Fruit fly (Drosophila melanogaster) whole organism, embryonic: Measurements from ENCODE around the gene gt.

Experiments used
- Ada2b ChIP-seq: fragments of 200-800 bp; sonication (Bioruptor generic); IDR thresholded peaks from 2 replicates; pipeline ENCODE4 v1.3.6; 2022; ENCODE audit warnings: missing biosample characterization, missing genetic modification characterization
- BtbVII ChIP-seq: fragments of 200-800 bp; sonication (Bioruptor generic); optimal IDR thresholded peaks from 3 replicates; lab custom pipeline; 2017; ENCODE audit warnings: missing biosample characterization, mild to moderate bottlenecking, missing genetic modification characterization
- Bteb2 ChIP-seq: fragments of 200-800 bp; sonication (Bioruptor generic); optimal IDR thresholded peaks from 2 replicates; lab custom pipeline; 2016; ENCODE audit warnings: missing biosample characterization, missing genetic modification characterization
- C15 ChIP-seq: fragments of 200-800 bp; sonication (Bioruptor generic); IDR thresholded peaks from 3 replicates; pipeline ENCODE4 v1.3.6; 2022; ENCODE audit warnings: missing biosample characterization, missing genetic modification characterization
- CG10431 ChIP-seq: fragments of 200-800 bp; sonication (Bioruptor generic); optimal IDR thresholded peaks from 3 replicates; lab custom pipeline; 2018; ENCODE audit warnings: missing biosample characterization, mild to moderate bottlenecking, missing genetic modification characterization
- CG10654 ChIP-seq: fragments of 200-800 bp; sonication (Bioruptor generic); optimal IDR thresholded peaks from 2 replicates; lab custom pipeline; 2016; ENCODE audit warnings: missing biosample characterization, missing genetic modification characterization
- CG11723 ChIP-seq: fragments of 200-800 bp; sonication (Bioruptor generic); optimal IDR thresholded peaks from 2 replicates; lab custom pipeline; 2017; ENCODE audit warnings: missing biosample characterization, mild to moderate bottlenecking, missing genetic modification characterization
- CG12769 ChIP-seq: fragments of 200-800 bp; sonication (Bioruptor generic); optimal IDR thresholded peaks from 2 replicates; lab custom pipeline; 2019; ENCODE audit warnings: missing biosample characterization, mild to moderate bottlenecking, missing genetic modification characterization, moderate library complexity
- CG12942 ChIP-seq: fragments of 200-800 bp; sonication (Bioruptor generic); optimal IDR thresholded peaks from 3 replicates; lab custom pipeline; 2016; ENCODE audit warnings: missing biosample characterization, missing genetic modification characterization
- CG13624 ChIP-seq: fragments of 200-800 bp; sonication (Bioruptor generic); optimal IDR thresholded peaks from 2 replicates; lab custom pipeline; 2016; ENCODE audit warnings: missing biosample characterization, missing genetic modification characterization
- CG14965 ChIP-seq: fragments of 200-800 bp; sonication (Bioruptor generic); optimal IDR thresholded peaks from 2 replicates; lab custom pipeline; 2016; ENCODE audit warnings: missing biosample characterization, missing genetic modification characterization, borderline replicate concordance
- CG17829 ChIP-seq: fragments of 200-800 bp; optimal IDR thresholded peaks from 2 replicates; lab custom pipeline; 2019; ENCODE audit warnings: missing biosample characterization, mild to moderate bottlenecking, missing genetic modification characterization, moderate library complexity
- CG1792 ChIP-seq: fragments of 200-800 bp; sonication (Bioruptor generic); optimal IDR thresholded peaks from 2 replicates; lab custom pipeline; 2016; ENCODE audit warnings: missing biosample characterization, missing genetic modification characterization
- CG18011 ChIP-seq: fragments of 200-800 bp; sonication (Bioruptor generic); optimal IDR thresholded peaks from 2 replicates; lab custom pipeline; 2017; ENCODE audit warnings: missing biosample characterization, missing genetic modification characterization, mild to moderate bottlenecking, moderate library complexity, missing genotype
- CG2116 ChIP-seq: fragments of 200-800 bp; sonication (Bioruptor generic); optimal IDR thresholded peaks from 3 replicates; lab custom pipeline; 2018; ENCODE audit warnings: missing biosample characterization, mild to moderate bottlenecking, missing genetic modification characterization
- CG2678 ChIP-seq: fragments of 200-800 bp; sonication (Bioruptor generic); optimal IDR thresholded peaks from 3 replicates; lab custom pipeline; 2019; ENCODE audit warnings: missing biosample characterization, mild to moderate bottlenecking, missing genetic modification characterization, moderate library complexity
- CG30403 ChIP-seq: fragments of 200-800 bp; sonication (Bioruptor generic); optimal IDR thresholded peaks from 3 replicates; lab custom pipeline; 2016; ENCODE audit warnings: missing biosample characterization, missing genetic modification characterization
- CG30431 ChIP-seq: fragments of 200-800 bp; sonication (Bioruptor generic); optimal IDR thresholded peaks from 2 replicates; lab custom pipeline; 2017; ENCODE audit warnings: missing biosample characterization, missing genetic modification characterization
- CG32767 ChIP-seq: fragments of 200-800 bp; sonication (Bioruptor generic); IDR thresholded peaks from 2 replicates; pipeline ENCODE4 v1.3.6; 2022; ENCODE audit warnings: missing biosample characterization, missing genetic modification characterization
- CG34422 ChIP-seq: fragments of 200-800 bp; sonication (Bioruptor generic); IDR thresholded peaks from 3 replicates; pipeline ENCODE4 v1.3.6; 2022; ENCODE audit warnings: missing biosample characterization, missing genetic modification characterization
- CG4360 ChIP-seq: fragments of 200-800 bp; sonication (Bioruptor generic); IDR thresholded peaks from 2 replicates; pipeline ENCODE4 v1.3.6; 2022; ENCODE audit warnings: missing biosample characterization, missing genetic modification characterization
- CG5245 ChIP-seq: fragments of 200-800 bp; sonication (Bioruptor generic); optimal IDR thresholded peaks from 3 replicates; lab custom pipeline; 2016; ENCODE audit warnings: missing biosample characterization, missing genetic modification characterization
- CG5953 ChIP-seq: fragments of 200-800 bp; sonication (Bioruptor generic); IDR thresholded peaks from 2 replicates; pipeline ENCODE4 v1.3.6; 2022; ENCODE audit warnings: missing biosample characterization, missing genetic modification characterization
- CG6683 ChIP-seq: fragments of 200-800 bp; sonication (Bioruptor generic); optimal IDR thresholded peaks from 2 replicates; lab custom pipeline; 2017; ENCODE audit warnings: missing biosample characterization, mild to moderate bottlenecking, missing genetic modification characterization, missing genetic modification reagents
- CG7556 ChIP-seq: fragments of 200-800 bp; sonication (Bioruptor generic); optimal IDR thresholded peaks from 2 replicates; lab custom pipeline; 2017; ENCODE audit warnings: missing biosample characterization, mild to moderate bottlenecking, missing genetic modification characterization
- CG8944 ChIP-seq: fragments of 200-800 bp; sonication (Bioruptor generic); optimal IDR thresholded peaks from 3 replicates; lab custom pipeline; 2016; ENCODE audit warnings: missing biosample characterization, missing genetic modification characterization
- CG9215 ChIP-seq: fragments of 200-800 bp; sonication (Bioruptor generic); IDR thresholded peaks from 2 replicates; pipeline ENCODE4 v1.3.6; 2022; ENCODE audit warnings: missing biosample characterization, missing genetic modification characterization
- CG9609 ChIP-seq: fragments of 200-800 bp; sonication (Bioruptor generic); optimal IDR thresholded peaks from 3 replicates; lab custom pipeline; 2016; ENCODE audit warnings: missing biosample characterization, missing genetic modification characterization
- Doc2 ChIP-seq: fragments of 200-800 bp; sonication (Bioruptor generic); IDR thresholded peaks from 2 replicates; pipeline ENCODE4 v1.3.6; 2022; ENCODE audit warnings: missing biosample characterization, missing genetic modification characterization
- ERR ChIP-seq: fragments of 200-800 bp; sonication (Bioruptor generic); optimal IDR thresholded peaks from 2 replicates; lab custom pipeline; 2016; ENCODE audit warnings: missing biosample characterization, missing genetic modification characterization
- HLH54F ChIP-seq: fragments of 200-800 bp; sonication (Bioruptor generic); optimal IDR thresholded peaks from 3 replicates; lab custom pipeline; 2016; ENCODE audit warnings: missing biosample characterization, missing genetic modification characterization
- Hmr ChIP-seq: fragments of 200-800 bp; sonication (Bioruptor generic); optimal IDR thresholded peaks from 3 replicates; lab custom pipeline; 2017; ENCODE audit warnings: mild to moderate bottlenecking, missing biosample characterization, missing genetic modification reagents, missing genetic modification characterization
- Jarid2 ChIP-seq: fragments of 200-800 bp; sonication (Bioruptor generic); optimal IDR thresholded peaks from 3 replicates; lab custom pipeline; 2017; ENCODE audit warnings: mild to moderate bottlenecking, missing biosample characterization, missing genetic modification reagents, missing genetic modification characterization
- MESR4 ChIP-seq: fragments of 200-800 bp; sonication (Bioruptor generic); optimal IDR thresholded peaks from 2 replicates; lab custom pipeline; 2018; ENCODE audit warnings: missing biosample characterization, mild to moderate bottlenecking, missing genetic modification characterization, moderate library complexity
- Mes4 ChIP-seq: fragments of 200-800 bp; sonication (Bioruptor generic); optimal IDR thresholded peaks from 2 replicates; lab custom pipeline; 2016; ENCODE audit warnings: missing biosample characterization, missing genetic modification characterization
- Xbp1 ChIP-seq: fragments of 200-800 bp; sonication (Bioruptor generic); optimal IDR thresholded peaks from 3 replicates; lab custom pipeline; 2016; ENCODE audit warnings: missing biosample characterization, mild to moderate bottlenecking, missing genetic modification characterization
- ac ChIP-seq: fragments of 200-800 bp; sonication (Bioruptor generic); optimal IDR thresholded peaks from 3 replicates; lab custom pipeline; 2017; ENCODE audit warnings: missing biosample characterization, mild to moderate bottlenecking, missing genetic modification characterization
- ase ChIP-seq: fragments of 200-800 bp; sonication (Bioruptor generic); IDR thresholded peaks from 3 replicates; pipeline ENCODE4 v1.3.6; 2022; ENCODE audit warnings: missing biosample characterization, missing genetic modification characterization
- dati ChIP-seq: fragments of 200-800 bp; sonication (Bioruptor generic); IDR thresholded peaks from 2 replicates; pipeline ENCODE4 v1.3.6; 2022; ENCODE audit warnings: missing biosample characterization, missing genetic modification characterization
- dm ChIP-seq: fragments of 200-800 bp; sonication (Bioruptor generic); optimal IDR thresholded peaks from 3 replicates; lab custom pipeline; 2016; ENCODE audit warnings: missing biosample characterization, missing genetic modification characterization
- dysf ChIP-seq: fragments of 200-800 bp; sonication (Bioruptor generic); IDR thresholded peaks from 3 replicates; pipeline ENCODE4 v1.3.6; 2022; ENCODE audit warnings: missing biosample characterization, missing genetic modification characterization
- fd3F ChIP-seq: fragments of 200-800 bp; sonication (Bioruptor generic); optimal IDR thresholded peaks from 2 replicates; lab custom pipeline; 2018; ENCODE audit warnings: missing biosample characterization, mild to moderate bottlenecking, missing genetic modification characterization, moderate library complexity
- lbe ChIP-seq: fragments of 200-800 bp; sonication (Bioruptor generic); optimal IDR thresholded peaks from 2 replicates; lab custom pipeline; 2016; ENCODE audit warnings: missing biosample characterization, mild to moderate bottlenecking, missing genetic modification characterization
- lola ChIP-seq, 3 experiments: fragments of >200 bp in 2 of 3; fragments of 200-800 bp in 1 of 3; sonication (Bioruptor generic) in 1 of 3; optimal IDR thresholded peaks; 2 replicates each; lab custom pipeline; 2017 to 2019; ENCODE audit warnings: missing biosample characterization in 3 of 3, missing genetic modification characterization in 3 of 3, mild to moderate bottlenecking in 1 of 3, moderate library complexity in 1 of 3
- nau ChIP-seq: fragments of 200-800 bp; sonication (Bioruptor generic); optimal IDR thresholded peaks from 3 replicates; lab custom pipeline; 2017; ENCODE audit warnings: missing biosample characterization, mild to moderate bottlenecking, missing genetic modification characterization, missing genetic modification reagents
- org-1 ChIP-seq: fragments of 200-800 bp; sonication (Bioruptor generic); optimal IDR thresholded peaks from 2 replicates; lab custom pipeline; 2017; ENCODE audit warnings: missing biosample characterization, missing genetic modification characterization
- rib ChIP-seq: fragments of 200-800 bp; sonication (Bioruptor generic); IDR thresholded peaks from 2 replicates; pipeline ENCODE4 v1.3.6; 2022; ENCODE audit warnings: missing biosample characterization, missing genetic modification characterization
- sisA ChIP-seq: fragments of 200-800 bp; sonication (Bioruptor generic); IDR thresholded peaks from 2 replicates; pipeline ENCODE4 v1.3.6; 2022; ENCODE audit warnings: missing biosample characterization, missing genetic modification characterization
- slbo ChIP-seq: fragments of 200-800 bp; sonication (Bioruptor generic); IDR thresholded peaks from 2 replicates; pipeline ENCODE4 v1.3.6; 2022; ENCODE audit warnings: missing biosample characterization, missing genetic modification characterization
- sob ChIP-seq: fragments of 200-800 bp; sonication (Bioruptor generic); IDR thresholded peaks from 2 replicates; pipeline ENCODE4 v1.3.6; 2022; ENCODE audit warnings: missing biosample characterization, missing genetic modification characterization
- sqz ChIP-seq: fragments of 200-800 bp; sonication (Bioruptor generic); optimal IDR thresholded peaks from 3 replicates; lab custom pipeline; 2018; ENCODE audit warnings: missing biosample characterization, mild to moderate bottlenecking, missing genetic modification characterization

The gt gene

DNA sequence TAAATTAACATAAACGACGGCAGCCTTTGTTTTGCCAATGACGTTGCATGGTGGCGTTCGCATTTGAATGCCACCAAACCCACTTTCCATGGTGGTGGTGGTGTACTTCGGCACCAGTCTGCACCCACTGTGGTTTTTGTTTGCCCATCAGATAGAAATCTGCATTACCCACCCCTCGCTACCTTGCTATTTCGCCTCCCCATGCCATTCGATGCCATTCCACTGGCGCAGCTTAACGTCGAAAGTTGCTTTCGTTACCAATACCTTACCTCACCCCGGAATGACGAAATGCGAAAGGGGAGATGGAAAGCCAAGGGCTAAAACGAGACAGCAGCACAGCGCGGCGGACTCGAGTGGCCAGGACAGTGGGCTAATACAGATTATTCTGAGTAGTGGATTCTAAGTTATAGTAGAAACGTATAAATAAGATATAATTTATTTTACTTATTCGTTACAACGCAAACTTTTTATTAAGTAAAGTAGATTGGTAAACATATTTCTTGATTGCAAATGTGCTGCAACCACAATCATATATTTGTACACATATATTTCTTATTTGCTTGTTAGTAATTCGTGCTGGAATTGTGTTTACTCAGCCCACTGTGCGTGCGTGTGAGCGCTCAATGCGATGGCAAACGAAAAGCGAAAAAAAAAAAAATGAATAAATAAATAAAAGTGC, 32.4 kb downstream of the gt start (continued):
- TF ChIP-seq slbo (GFP tag; lab: Robert Waterston, UW) (no peak), CG4360 (no peak), CG12942 (GFP tag; lab: Kevin White, UChicago) (no peak), CG2116 (GFP tag; lab: Kevin White, UChicago) (no peak), CG9215 (GFP tag; lab: Robert Waterston, UW) (no peak), CG30403 (GFP tag; lab: Kevin White, UChicago) (peak; percentile 51), org-1 (GFP tag; lab: Kevin White, UChicago) (peak; percentile 20), sisA (GFP tag; lab: Robert Waterston, UW) (0 out of 2 replicates have a peak, but pooled peaks have one; percentile 48), ERR (GFP tag; lab: Kevin White, UChicago) (no peak), dati (no peak), ac (peak; percentile 10), CG7556 (GFP tag; lab: Kevin White, UChicago) (peak; percentile 59), sqz (GFP tag; lab: Kevin White, UChicago) (peak; percentile 68), CG6683 (GFP tag; lab: Kevin White, UChicago) (no peak), lola (GFP tag; optimal IDR thresholded peaks at IDR 0.05; lab: Kevin White, UChicago) (peak in 1 of 3 experiments; percentile 64), HLH54F (no peak), MESR4 (no peak), CG17829 (peak; percentile 60), Mes4 (GFP tag; lab: Kevin White, UChicago) (no peak), CG13624 (GFP tag; lab: Kevin White, UChicago) (no peak), BtbVII (GFP tag; lab: Kevin White, UChicago) (peak; percentile 4), CG34422 (GFP tag; lab: Robert Waterston, UW) (no peak), CG14965 (GFP tag; lab: Kevin White, UChicago) (no peak), CG10431 (no peak), Jarid2 (GFP tag; lab: Kevin White, UChicago) (peak; percentile 31), CG8944 (no peak), CG5953 (no peak), CG1792 (GFP tag; lab: Kevin White, UChicago) (no peak), CG32767 (GFP tag; lab: Robert Waterston, UW) (no peak), lbe (GFP tag; lab: Kevin White, UChicago) (no peak), CG10654 (GFP tag; lab: Kevin White, UChicago) (no peak), fd3F (GFP tag; lab: Kevin White, UChicago) (no peak), Ada2b (GFP tag; lab: Robert Waterston, UW) (0 out of 2 replicates have a peak, but pooled peaks have one; percentile 22), CG5245 (GFP tag; lab: Kevin White, UChicago) (peak; percentile 17), nau (GFP tag; lab: Kevin White, UChicago) (no peak), CG2678 (tag; lab: Kevin White, UChicago) (peak; percentile 61), CG11723 (GFP tag; lab: Kevin White, UChicago) (peak; percentile 21), sob (GFP tag; lab: Robert Waterston, UW) (no peak), CG18011 (GFP tag; lab: Kevin White, UChicago) (no peak), dm (GFP tag; lab: Kevin White, UChicago) (no peak), C15 (GFP tag; lab: Robert Waterston, UW) (no peak), Bteb2 (GFP tag; lab: Kevin White, UChicago) (no peak), dysf (GFP tag; lab: Robert Waterston, UW) (peak; percentile 41; the same call in 1 of the 3 replicates), CG12769 (tag; lab: Kevin White, UChicago) (no peak), Hmr (no peak), ase (GFP tag; lab: Robert Waterston, UW) (no peak), CG30431 (GFP tag; lab: Kevin White, UChicago) (peak; percentile 9), Doc2 (GFP tag; lab: Robert Waterston, UW) (no peak), CG9609 (no peak), Xbp1 (GFP tag; lab: Kevin White, UChicago) (peak; percentile 30), rib (no peak)
